Fruit fly (Drosophila melanogaster) whole organism, adult: ENCODE results near the gene CG14834.

ENCODE experiments used
- CG11617 ChIP-seq: fragments of 200-800 bp; sonication (Bioruptor generic); optimal IDR thresholded peaks from 2 replicates; lab custom pipeline; 2017; ENCODE audit warnings: mild to moderate bottlenecking, missing biosample characterization, missing genetic modification reagents, missing genetic modification characterization
- CG12768 ChIP-seq: fragments of 200-800 bp; sonication (Bioruptor generic); optimal IDR thresholded peaks from 2 replicates; lab custom pipeline; 2017; ENCODE audit warnings: missing biosample characterization, missing genetic modification characterization, mild to moderate bottlenecking, moderate library complexity, missing genetic modification reagents
- CG14711 ChIP-seq: fragments of 200-800 bp; sonication (Bioruptor generic); optimal IDR thresholded peaks from 2 replicates; lab custom pipeline; 2018; ENCODE audit warnings: missing biosample characterization, mild to moderate bottlenecking, missing genetic modification characterization, moderate library complexity
- CG1620 ChIP-seq: fragments of 200-800 bp; sonication (Bioruptor generic); optimal IDR thresholded peaks from 2 replicates; lab custom pipeline; 2016; ENCODE audit warnings: missing biosample characterization, missing genetic modification characterization
- CG33017 ChIP-seq: fragments of 200-800 bp; sonication (Bioruptor generic); optimal IDR thresholded peaks from 2 replicates; lab custom pipeline; 2018; ENCODE audit warnings: missing biosample characterization, mild to moderate bottlenecking, missing genetic modification characterization, moderate library complexity
- CG5204 ChIP-seq: fragments of 200-800 bp; sonication (Bioruptor generic); optimal IDR thresholded peaks from 2 replicates; lab custom pipeline; 2016; ENCODE audit warnings: missing biosample characterization, missing genetic modification characterization
- CG7045 ChIP-seq: fragments of 200-800 bp; sonication (Bioruptor generic); optimal IDR thresholded peaks from 2 replicates; lab custom pipeline; 2017; ENCODE audit warnings: missing biosample characterization, mild to moderate bottlenecking, missing genetic modification characterization
- CG7101 ChIP-seq: fragments of 200-800 bp; sonication (Bioruptor generic); optimal IDR thresholded peaks from 2 replicates; lab custom pipeline; 2018; ENCODE audit warnings: missing biosample characterization, mild to moderate bottlenecking, missing genetic modification characterization, moderate library complexity
- Clk ChIP-seq: fragments of 200-800 bp; sonication (Bioruptor generic); optimal IDR thresholded peaks from 2 replicates; lab custom pipeline; 2017; ENCODE audit warnings: missing biosample characterization, missing genetic modification characterization
- Crg-1 ChIP-seq: fragments of 200-800 bp; sonication (Bioruptor generic); optimal IDR thresholded peaks from 2 replicates; lab custom pipeline; 2016; ENCODE audit warnings: missing biosample characterization, missing genetic modification characterization
- Hr96 ChIP-seq: fragments of 200-800 bp; sonication (Bioruptor generic); optimal IDR thresholded peaks from 2 replicates; lab custom pipeline; 2016; ENCODE audit warnings: missing biosample characterization, missing genetic modification characterization
- Mnt ChIP-seq: fragments of 200-800 bp; sonication (Bioruptor generic); optimal IDR thresholded peaks from 2 replicates; lab custom pipeline; 2016; ENCODE audit warnings: missing biosample characterization, mild to moderate bottlenecking, missing genetic modification characterization
- bab1 ChIP-seq: fragments of 200-800 bp; sonication (Bioruptor generic); optimal IDR thresholded peaks from 3 replicates; lab custom pipeline; 2019; ENCODE audit warnings: missing biosample characterization, mild to moderate bottlenecking, missing genetic modification characterization, moderate library complexity
- cic ChIP-seq: fragments of 200-800 bp; sonication (Bioruptor generic); optimal IDR thresholded peaks from 2 replicates; lab custom pipeline; 2017; ENCODE audit warnings: missing biosample characterization, mild to moderate bottlenecking, missing genetic modification characterization, moderate library complexity
- cnc ChIP-seq, 2 experiments: fragments of >200 bp; optimal IDR thresholded peaks; 2 replicates each; lab custom pipeline; 2017
- kay ChIP-seq: fragments of 200-800 bp; sonication (Bioruptor generic); peaks from one replicate; lab custom pipeline; 2016; ENCODE audit warnings: missing biosample characterization, missing genetic modification characterization, borderline replicate concordance
- ovo ChIP-seq: fragments of 200-800 bp; sonication (Bioruptor generic); optimal IDR thresholded peaks from 2 replicates; lab custom pipeline; 2016; ENCODE audit warnings: missing biosample characterization, missing genetic modification characterization
- pad ChIP-seq: fragments of 200-800 bp; sonication (Bioruptor generic); optimal IDR thresholded peaks from 3 replicates; lab custom pipeline; 2017; ENCODE audit warnings: missing biosample characterization, missing genetic modification characterization, mild to moderate bottlenecking, moderate library complexity, missing genetic modification reagents
- tj ChIP-seq: fragments of 200-800 bp; sonication (Bioruptor generic); optimal IDR thresholded peaks from 3 replicates; lab custom pipeline; 2017; ENCODE audit warnings: missing biosample characterization, mild to moderate bottlenecking, missing genetic modification characterization, moderate library complexity
- toe ChIP-seq: fragments of 200-800 bp; sonication (Bioruptor generic); optimal IDR thresholded peaks from 2 replicates; lab custom pipeline; 2016; ENCODE audit warnings: missing biosample characterization, missing genetic modification characterization

CG14834 gene

DNA sequence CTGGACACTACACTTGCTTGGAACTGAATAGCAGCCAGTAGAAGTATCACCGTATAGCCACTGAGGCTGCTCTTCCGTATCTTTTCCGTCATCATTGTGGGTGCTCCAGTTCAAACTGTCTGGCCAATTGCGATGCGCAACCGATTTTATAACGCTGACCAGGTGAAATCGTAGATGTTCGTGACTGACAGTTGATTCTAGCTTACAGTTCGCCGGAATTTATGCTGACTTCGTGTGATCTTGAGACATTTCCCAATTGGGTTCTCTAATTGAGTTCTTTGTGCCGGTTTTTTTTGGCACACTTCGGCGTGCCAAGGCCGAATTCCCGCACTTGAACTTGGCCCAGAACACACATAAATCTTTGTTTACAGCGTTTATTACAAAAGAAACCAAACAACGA lies at the start of gene CG14834:
Gene CG14834 (minus strand): TSS at position 173 of the 400 bp plus-strand sequence.
- TF ChIP-seq CG1620 (GFP tag; lab: Kevin White, UChicago), result no peak
- no peak for TF ChIP-seq cnc (optimal IDR thresholded peaks at IDR 0.05; lab: Kevin White, UChicago)
- TF ChIP-seq CG14711, result no peak
- peak; percentile 93 for TF ChIP-seq tj (GFP tag; lab: Kevin White, UChicago)
- no peak for TF ChIP-seq Mnt (GFP tag; lab: Kevin White, UChicago)

- TF ChIP-seq CG33017 (no peak), CG14711 (no peak), CG5204 (GFP tag; lab: Kevin White, UChicago) (no peak), cnc (optimal IDR thresholded peaks at IDR 0.05; lab: Kevin White, UChicago) (no peak), CG12768 (GFP tag; lab: Kevin White, UChicago) (no peak), ovo (GFP tag; lab: Kevin White, UChicago) (no peak), CG7101 (tag; lab: Kevin White, UChicago) (no peak), toe (GFP tag; lab: Kevin White, UChicago) (no peak), kay (GFP tag; lab: Kevin White, UChicago) (no peak), Mnt (GFP tag; lab: Kevin White, UChicago) (no peak), Hr96 (GFP tag; lab: Kevin White, UChicago) (no peak), CG11617 (GFP tag; lab: Kevin White, UChicago) (no peak), CG7045 (GFP tag; lab: Kevin White, UChicago) (no peak), bab1 (no peak), CG1620 (GFP tag; lab: Kevin White, UChicago) (no peak)
Measured at dm6 chr3L:7396055-7396454, 49.1 kb upstream of the CG14834 start, which contains the start of gene CG32379. CG32379 (plus strand) TSS chr3L:7396355.

DNA sequence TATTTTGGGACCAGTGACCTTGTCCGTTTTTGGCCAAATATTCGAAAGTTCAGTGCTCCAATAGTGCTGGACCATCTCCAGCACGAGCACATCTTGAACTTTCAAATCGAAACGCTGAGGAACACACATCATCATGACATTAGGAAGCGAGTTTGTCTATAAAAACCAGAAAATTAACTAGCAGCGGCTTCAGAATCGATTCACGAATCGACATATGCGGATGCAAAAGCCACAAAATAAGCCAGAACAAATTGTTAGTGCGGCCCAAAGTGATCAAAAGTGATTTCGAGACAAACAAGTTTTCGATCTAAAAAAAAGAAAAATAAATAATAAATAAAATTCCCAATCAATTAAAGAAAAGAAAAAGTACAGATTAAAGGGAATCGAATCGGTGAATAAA lies 43.5 kb upstream of the CG14834 start, which contains the start of gene CG8563:
Gene CG8563 (plus strand): TSS at position 301 of the 400 bp plus-strand sequence.
- TF ChIP-seq CG7101 (tag; lab: Kevin White, UChicago), result no peak
- TF ChIP-seq bab1, result no peak
- no peak for TF ChIP-seq cic
- TF ChIP-seq pad, result no peak
- no peak for TF ChIP-seq ovo (GFP tag; lab: Kevin White, UChicago)
- no peak for TF ChIP-seq Hr96 (GFP tag; lab: Kevin White, UChicago)
- TF ChIP-seq CG7045 (GFP tag; lab: Kevin White, UChicago), result no peak
- TF ChIP-seq cnc (optimal IDR thresholded peaks at IDR 0.05; lab: Kevin White, UChicago), result no peak
- no peak for TF ChIP-seq CG5204 (GFP tag; lab: Kevin White, UChicago)
- no peak for TF ChIP-seq Clk (GFP tag; lab: Kevin White, UChicago)
- TF ChIP-seq CG11617 (GFP tag; lab: Kevin White, UChicago), result no peak
- TF ChIP-seq CG12768 (GFP tag; lab: Kevin White, UChicago), result no peak
- TF ChIP-seq CG33017, result no peak
- TF ChIP-seq Mnt (GFP tag; lab: Kevin White, UChicago), result no peak
- no peak for TF ChIP-seq CG14711
- TF ChIP-seq tj (GFP tag; lab: Kevin White, UChicago), result no peak
- TF ChIP-seq CG1620 (GFP tag; lab: Kevin White, UChicago), result no peak

DNA sequence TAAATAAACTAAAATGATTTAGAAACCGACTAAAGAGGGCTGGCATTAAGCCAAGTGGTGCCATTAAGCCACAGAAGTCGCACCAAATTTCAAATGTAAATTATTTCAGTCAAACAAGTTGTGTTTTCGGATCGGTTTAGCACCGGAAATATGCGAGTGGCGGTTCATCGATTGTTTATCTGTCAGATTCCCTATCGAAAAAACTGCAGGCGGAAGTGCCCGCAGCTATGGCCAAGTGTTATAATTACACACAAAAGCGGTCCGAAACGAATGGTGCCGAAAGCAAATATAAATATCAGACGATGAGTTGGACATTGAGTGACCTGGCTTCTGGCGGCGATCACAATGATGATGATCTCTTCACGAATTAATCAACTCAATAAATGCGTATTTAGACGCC lies 43.1 kb upstream of the CG14834 start:
- TF ChIP-seq pad (no peak), Mnt (GFP tag; lab: Kevin White, UChicago) (no peak), CG7045 (GFP tag; lab: Kevin White, UChicago) (no peak), Clk (GFP tag; lab: Kevin White, UChicago) (no peak), CG14711 (no peak), cic (no peak), CG7101 (tag; lab: Kevin White, UChicago) (no peak), CG1620 (GFP tag; lab: Kevin White, UChicago) (no peak), CG33017 (no peak), toe (GFP tag; lab: Kevin White, UChicago) (no peak), Hr96 (GFP tag; lab: Kevin White, UChicago) (no peak), bab1 (no peak), tj (GFP tag; lab: Kevin White, UChicago) (no peak), cnc (optimal IDR thresholded peaks at IDR 0.05; lab: Kevin White, UChicago) (no peak), CG11617 (GFP tag; lab: Kevin White, UChicago) (no peak), kay (GFP tag; lab: Kevin White, UChicago) (no peak)

- no peak for TF ChIP-seq CG33017
- TF ChIP-seq CG11617 (GFP tag; lab: Kevin White, UChicago), result no peak
- no peak for TF ChIP-seq kay (GFP tag; lab: Kevin White, UChicago)
- no peak for TF ChIP-seq CG14711
Measured at dm6 chr3L:7387814-7388213, 40.9 kb upstream of the CG14834 start, which contains the start of gene CG8564. CG8564 (minus strand) TSS chr3L:7387914.

dm6 chr3L:7381359-7381976 lies 34.5 kb upstream of the CG14834 start, which contains the start of the genes SMSr and smid:
SMSr (minus strand) TSS chr3L:7381474.
smid (plus strand) TSS chr3L:7381614.
- TF ChIP-seq Clk (GFP tag; lab: Kevin White, UChicago) (no peak), tj (GFP tag; lab: Kevin White, UChicago) (peak; percentile 97), bab1 (peak; percentile 55), CG5204 (GFP tag; lab: Kevin White, UChicago) (peak; percentile 51), CG33017 (peak; percentile 0), cic (no peak), kay (GFP tag; lab: Kevin White, UChicago) (peak; percentile 91), pad (peak; percentile 45), ovo (GFP tag; lab: Kevin White, UChicago) (peak; percentile 53), CG1620 (GFP tag; lab: Kevin White, UChicago) (peak; percentile 64), Hr96 (GFP tag; lab: Kevin White, UChicago) (peak; percentile 66), CG11617 (GFP tag; lab: Kevin White, UChicago) (peak; percentile 61), Mnt (GFP tag; lab: Kevin White, UChicago) (peak; percentile 67), cnc (optimal IDR thresholded peaks at IDR 0.05; lab: Kevin White, UChicago) (no peak), CG7045 (GFP tag; lab: Kevin White, UChicago) (peak; percentile 23), CG12768 (GFP tag; lab: Kevin White, UChicago) (peak; percentile 19), Crg-1 (GFP tag; lab: Kevin White, UChicago) (peak; percentile 43), toe (GFP tag; lab: Kevin White, UChicago) (no peak), CG14711 (peak; percentile 9), CG7101 (tag; lab: Kevin White, UChicago) (peak; percentile 46)
